Fruit fly (Drosophila melanogaster): ENCODE results near the gene CG43725.

Gene CG43725

dm6 chr2L:11106562-11106962 is 31.2 kb downstream of the CG43725 start, which contains the start of gene Reps (continued):
- TF ChIP-seq CG12769 (tag; optimal IDR thresholded peaks at IDR 0.05), result peak; percentile 99
- peak; percentile 99 for TF ChIP-seq fd96Cb (tag; optimal IDR thresholded peaks at IDR 0.05)
- TF ChIP-seq Blimp-1 (GFP tag; optimal IDR thresholded peaks at IDR 0.05), result peak; percentile 97
- peak; percentile 97 for TF ChIP-seq CG13296 (GFP tag; optimal IDR thresholded peaks at IDR 0.05)
- TF ChIP-seq Pdp1 (GFP tag; optimal IDR thresholded peaks at IDR 0.05), result peak; percentile 98 to 99
- TF ChIP-seq inv (GFP tag; IDR thresholded peaks at IDR 0.05; ENCODE audit: partially characterized antibody), result peak; percentile 52; the same call in 1 of the 2 replicates
- peak; percentile 98 for TF ChIP-seq Spps (tag; optimal IDR thresholded peaks at IDR 0.05)
- peak; percentile 98 for TF ChIP-seq CG4730 (GFP tag; IDR thresholded peaks at IDR 0.05)
- peak; percentile 99 for TF ChIP-seq CG31441 (GFP tag; IDR thresholded peaks at IDR 0.05)
- peak; percentile 94 for TF ChIP-seq mirr (GFP tag; optimal IDR thresholded peaks at IDR 0.05)
- TF ChIP-seq sima (GFP tag; optimal IDR thresholded peaks at IDR 0.05), result peak; percentile 91
- TF ChIP-seq schlank (tag; optimal IDR thresholded peaks at IDR 0.05), result peak; percentile 93
- peak; percentile 99 for TF ChIP-seq CG4820 (GFP tag; optimal IDR thresholded peaks at IDR 0.05)
- TF ChIP-seq CG4707 (GFP tag; optimal IDR thresholded peaks at IDR 0.05), result peak; percentile 90
- peak; percentile 99 for TF ChIP-seq vvl (GFP tag; IDR thresholded peaks at IDR 0.05)
- TF ChIP-seq CrebB (tag; optimal IDR thresholded peaks at IDR 0.05), result peak; percentile 96
- peak; percentile 100 for TF ChIP-seq sens (GFP tag)
- TF ChIP-seq ham (GFP tag; IDR thresholded peaks at IDR 0.05), result peak; percentile 95
- peak; percentile 96 for TF ChIP-seq shn (GFP tag; optimal IDR thresholded peaks at IDR 0.05)
- TF ChIP-seq slou (GFP tag; optimal IDR thresholded peaks at IDR 0.05), result peak; percentile 99
- TF ChIP-seq Hsf (GFP tag; optimal IDR thresholded peaks at IDR 0.05), result peak; percentile 99
- TF ChIP-seq gsb (GFP tag; IDR thresholded peaks at IDR 0.05), result peak; percentile 97
- TF ChIP-seq CG6254 (GFP tag; optimal IDR thresholded peaks at IDR 0.05), result peak; percentile 96
- peak; percentile 74 for TF ChIP-seq Dll (GFP tag; IDR thresholded peaks at IDR 0.05; ENCODE audit: partially characterized antibody)
- TF ChIP-seq CG9797 (GFP tag; optimal IDR thresholded peaks at IDR 0.05), result peak; percentile 72
- no peak for TF ChIP-seq lov (optimal IDR thresholded peaks at IDR 0.05)
- TF ChIP-seq lov (GFP tag; IDR thresholded peaks at IDR 0.05), result peak; percentile 98
- TF ChIP-seq CkIIα-i1 (GFP tag; IDR thresholded peaks at IDR 0.05), result peak; percentile 93
- peak; percentile 95 for TF ChIP-seq MTF-1 (GFP tag; optimal IDR thresholded peaks at IDR 0.05; ENCODE audit: borderline replicate concordance)
- peak; percentile 99 for TF ChIP-seq CG3281 (GFP tag; optimal IDR thresholded peaks at IDR 0.05)
- TF ChIP-seq CG10274 (GFP tag; optimal IDR thresholded peaks at IDR 0.05), result peak; percentile 92
- TF ChIP-seq row (GFP tag; IDR thresholded peaks at IDR 0.05), result peak; percentile 99
- peak; percentile 98 for TF ChIP-seq jigr1 (GFP tag; IDR thresholded peaks at IDR 0.05)
- TF ChIP-seq CG3838 (GFP tag; optimal IDR thresholded peaks at IDR 0.05), result peak; percentile 97
- TF ChIP-seq Fer3 (tag; optimal IDR thresholded peaks at IDR 0.05), result peak; percentile 99
- TF ChIP-seq stwl (tag; optimal IDR thresholded peaks at IDR 0.05), result peak; percentile 95
- TF ChIP-seq sr (GFP tag; IDR thresholded peaks at IDR 0.05), result peak; percentile 90
- TF ChIP-seq CG33557 (GFP tag; optimal IDR thresholded peaks at IDR 0.05), result peak; percentile 98
- TF ChIP-seq zfh1 (GFP tag; IDR thresholded peaks at IDR 0.05), result peak; percentile 99
- peak; percentile 66 for TF ChIP-seq amos (GFP tag; IDR thresholded peaks at IDR 0.05; ENCODE audit: partially characterized antibody)
- TF ChIP-seq gt (GFP tag; IDR thresholded peaks at IDR 0.05), result peak; percentile 98
- TF ChIP-seq CG3163 (GFP tag; optimal IDR thresholded peaks at IDR 0.05), result peak; percentile 86
- peak; percentile 99 for TF ChIP-seq CG11093 (GFP tag; IDR thresholded peaks at IDR 0.05)
- TF ChIP-seq CG18764 (GFP tag; optimal IDR thresholded peaks at IDR 0.05), result peak; percentile 98
- peak; percentile 97 for TF ChIP-seq tup (GFP tag; optimal IDR thresholded peaks at IDR 0.05)
- peak; percentile 94 for TF ChIP-seq D19A (tag; optimal IDR thresholded peaks at IDR 0.05)
- TF ChIP-seq E2f2 (GFP tag; IDR thresholded peaks at IDR 0.05), result peak; percentile 90
- peak; percentile 97 for TF ChIP-seq fd3F (GFP tag; optimal IDR thresholded peaks at IDR 0.05)
- TF ChIP-seq esg (GFP tag; conservative IDR thresholded peaks at IDR 0.05), result peak; percentile 99
- TF ChIP-seq CG8089 (GFP tag; optimal IDR thresholded peaks at IDR 0.05), result peak; percentile 97
- TF ChIP-seq abd-A (tag; optimal IDR thresholded peaks at IDR 0.05), result no peak
